Fruit fly (Drosophila melanogaster) whole organism, embryonic: ENCODE results near the gene CG13949.
A peak's percentile ranks its signal among the peaks of the same experiment; 100 is the strongest.

ENCODE experiments used
- Ada2b ChIP-seq: fragments of 200-800 bp; sonication (Bioruptor generic); IDR thresholded peaks from 2 replicates; pipeline ENCODE4 v1.3.6; 2022; ENCODE audit warnings: missing biosample characterization, missing genetic modification characterization
- CG10147 ChIP-seq: fragments of 200-800 bp; sonication (Bioruptor generic); optimal IDR thresholded peaks from 2 replicates; lab custom pipeline; 2019; ENCODE audit warnings: missing biosample characterization, mild to moderate bottlenecking, missing genetic modification characterization, moderate library complexity
- CG10267 ChIP-seq: fragments of 200-800 bp; sonication (Bioruptor generic); optimal IDR thresholded peaks from 2 replicates; lab custom pipeline; 2018; ENCODE audit warnings: missing biosample characterization, mild to moderate bottlenecking, missing genetic modification characterization, moderate library complexity
- CG10959 ChIP-seq: fragments of 200-800 bp; sonication (Bioruptor generic); IDR thresholded peaks from 2 replicates; pipeline ENCODE4 v1.3.6; 2022; ENCODE audit warnings: missing biosample characterization, missing genetic modification characterization
- CG11696 ChIP-seq: fragments of 200-800 bp; sonication (Bioruptor generic); IDR thresholded peaks from 2 replicates; pipeline ENCODE4 v1.3.6; 2022; ENCODE audit warnings: missing biosample characterization, missing genetic modification characterization
- CG12104 ChIP-seq: fragments of 200-800 bp; sonication (Bioruptor generic); optimal IDR thresholded peaks from 3 replicates; lab custom pipeline; 2016; ENCODE audit warnings: missing biosample characterization, missing genetic modification characterization
- CG12769 ChIP-seq: fragments of 200-800 bp; sonication (Bioruptor generic); optimal IDR thresholded peaks from 2 replicates; lab custom pipeline; 2019; ENCODE audit warnings: missing biosample characterization, mild to moderate bottlenecking, missing genetic modification characterization, moderate library complexity
- CG1602 ChIP-seq: fragments of 200-800 bp; sonication (Bioruptor generic); optimal IDR thresholded peaks from 3 replicates; lab custom pipeline; 2016; ENCODE audit warnings: missing biosample characterization, missing genetic modification characterization
- CG16779 ChIP-seq: fragments of 200-800 bp; sonication (Bioruptor generic); IDR thresholded peaks from 2 replicates; pipeline ENCODE4 v1.3.6; 2022; ENCODE audit warnings: missing biosample characterization, missing genetic modification characterization
- CG18011 ChIP-seq: fragments of 200-800 bp; sonication (Bioruptor generic); optimal IDR thresholded peaks from 2 replicates; lab custom pipeline; 2017; ENCODE audit warnings: missing biosample characterization, missing genetic modification characterization, mild to moderate bottlenecking, moderate library complexity, missing genotype
- CG18262 ChIP-seq: fragments of 200-800 bp; optimal IDR thresholded peaks from 3 replicates; lab custom pipeline; 2019; ENCODE audit warnings: missing biosample characterization, mild to moderate bottlenecking, missing genetic modification characterization, moderate library complexity
- CG1832 ChIP-seq: fragments of 200-800 bp; sonication (Bioruptor generic); optimal IDR thresholded peaks from 2 replicates; lab custom pipeline; 2017; ENCODE audit warnings: missing biosample characterization, mild to moderate bottlenecking, missing genetic modification characterization, inconsistent platforms
- CG18619 ChIP-seq: fragments of 200-800 bp; sonication (Bioruptor generic); optimal IDR thresholded peaks from 3 replicates; lab custom pipeline; 2017; ENCODE audit warnings: missing biosample characterization, mild to moderate bottlenecking, missing genetic modification characterization
- CG2202 ChIP-seq: fragments of 200-800 bp; sonication (Bioruptor generic); optimal IDR thresholded peaks from 2 replicates; lab custom pipeline; 2018; ENCODE audit warnings: missing biosample characterization, mild to moderate bottlenecking, missing genetic modification characterization
- CG30020 ChIP-seq: fragments of 200-800 bp; optimal IDR thresholded peaks from 2 replicates; lab custom pipeline; 2019; ENCODE audit warnings: missing biosample characterization, mild to moderate bottlenecking, missing genetic modification characterization, moderate library complexity
- CG7745 ChIP-seq: fragments of 200-800 bp; sonication (Bioruptor generic); optimal IDR thresholded peaks from 2 replicates; lab custom pipeline; 2018; ENCODE audit warnings: missing biosample characterization, mild to moderate bottlenecking, missing genetic modification characterization, moderate library complexity
- CG7987 ChIP-seq: fragments of 200-800 bp; sonication (Bioruptor generic); optimal IDR thresholded peaks from 2 replicates; lab custom pipeline; 2018; ENCODE audit warnings: missing biosample characterization, mild to moderate bottlenecking, missing genetic modification characterization, moderate library complexity
- CG9797 ChIP-seq: fragments of 200-800 bp; sonication (Bioruptor generic); optimal IDR thresholded peaks from 3 replicates; lab custom pipeline; 2018; ENCODE audit warnings: missing biosample characterization, mild to moderate bottlenecking, missing genetic modification characterization
- Deaf1 ChIP-seq: fragments of 200-800 bp; optimal IDR thresholded peaks from 3 replicates; lab custom pipeline; 2019; ENCODE audit warnings: missing biosample characterization, mild to moderate bottlenecking, missing genetic modification characterization, moderate library complexity
- Dll ChIP-seq: fragments of 200-800 bp; sonication (Bioruptor generic); IDR thresholded peaks from 4 replicates; pipeline ENCODE4 v1.3.6; 2022; ENCODE audit warnings: missing biosample characterization, missing genetic modification characterization; ENCODE audit not compliant: partially characterized antibody
- E2f2 ChIP-seq: fragments of 200-800 bp; sonication (Bioruptor generic); IDR thresholded peaks from 2 replicates; pipeline ENCODE4 v1.3.6; 2022; ENCODE audit warnings: missing biosample characterization, missing genetic modification characterization
- MESR4 ChIP-seq: fragments of 200-800 bp; sonication (Bioruptor generic); optimal IDR thresholded peaks from 2 replicates; lab custom pipeline; 2018; ENCODE audit warnings: missing biosample characterization, mild to moderate bottlenecking, missing genetic modification characterization, moderate library complexity
- Meics ChIP-seq: fragments of 200-800 bp; sonication (Bioruptor generic); optimal IDR thresholded peaks from 2 replicates; lab custom pipeline; 2017; ENCODE audit warnings: missing biosample characterization, mild to moderate bottlenecking, missing genetic modification characterization
- NFAT ChIP-seq: fragments of 200-800 bp; sonication (Bioruptor generic); IDR thresholded peaks from 2 replicates; pipeline ENCODE4 v1.3.6; 2022; ENCODE audit warnings: missing biosample characterization, missing genetic modification characterization
- Oaz ChIP-seq: fragments of 200-800 bp; sonication (Bioruptor generic); IDR thresholded peaks from 2 replicates; pipeline ENCODE4 v1.3.6; 2022; ENCODE audit warnings: missing biosample characterization, missing genetic modification characterization
- PHDP ChIP-seq: fragments of 200-800 bp; sonication (Bioruptor generic); optimal IDR thresholded peaks from 3 replicates; lab custom pipeline; 2018; ENCODE audit warnings: missing biosample characterization, mild to moderate bottlenecking, missing genetic modification characterization, moderate library complexity
- Scr ChIP-seq: fragments of 200-800 bp; sonication (Bioruptor generic); IDR thresholded peaks from 2 replicates; pipeline ENCODE4 v1.3.6; 2022; ENCODE audit warnings: missing biosample characterization, missing genetic modification characterization; ENCODE audit not compliant: partially characterized antibody
- Sin3A ChIP-seq: fragments of >200 bp; optimal IDR thresholded peaks from 2 replicates; lab custom pipeline; 2018
- TFAM ChIP-seq: fragments of 200-800 bp; sonication (Bioruptor generic); optimal IDR thresholded peaks from 2 replicates; lab custom pipeline; 2017; ENCODE audit warnings: missing biosample characterization, missing genetic modification characterization, inconsistent platforms
- Trl ChIP-seq, 3 experiments: fragments of >200 bp in 2 of 3; fragments of 200-800 bp in 1 of 3; sonication (Bioruptor generic) in 1 of 3; optimal IDR thresholded peaks; 2 replicates in 1 of 3; 3 replicates in 2 of 3; lab custom pipeline; 2016 to 2017; ENCODE audit warnings: missing biosample characterization in 1 of 3, missing genetic modification characterization in 1 of 3
- YL-1 ChIP-seq: fragments of 200-800 bp; sonication (Bioruptor generic); optimal IDR thresholded peaks from 3 replicates; lab custom pipeline; 2017; ENCODE audit warnings: missing biosample characterization, mild to moderate bottlenecking, missing genetic modification characterization
- ash1 ChIP-seq: fragments of 200-800 bp; sonication (Bioruptor generic); optimal IDR thresholded peaks from 2 replicates; lab custom pipeline; 2018; ENCODE audit warnings: missing biosample characterization, mild to moderate bottlenecking, missing genetic modification characterization
- bigmax ChIP-seq: fragments of 200-800 bp; sonication (Bioruptor generic); optimal IDR thresholded peaks from 2 replicates; lab custom pipeline; 2018; ENCODE audit warnings: missing biosample characterization, mild to moderate bottlenecking, missing genetic modification characterization
- bsh ChIP-seq, 2 experiments: fragments of 200-800 bp; sonication (Bioruptor generic); optimal IDR thresholded peaks; 2 replicates each; lab custom pipeline; 2017 to 2018; ENCODE audit warnings: mild to moderate bottlenecking in 2 of 2, missing biosample characterization in 2 of 2, missing genetic modification characterization in 2 of 2, moderate library complexity in 1 of 2
- disco-r ChIP-seq: fragments of 200-800 bp; sonication (Bioruptor generic); optimal IDR thresholded peaks from 2 replicates; lab custom pipeline; 2016; ENCODE audit warnings: missing biosample characterization, missing genetic modification characterization
- dmrt11E ChIP-seq: fragments of 200-800 bp; sonication (Bioruptor generic); optimal IDR thresholded peaks from 3 replicates; lab custom pipeline; 2018; ENCODE audit warnings: missing biosample characterization, mild to moderate bottlenecking, missing genetic modification characterization, moderate library complexity
- fd3F ChIP-seq: fragments of 200-800 bp; sonication (Bioruptor generic); optimal IDR thresholded peaks from 2 replicates; lab custom pipeline; 2018; ENCODE audit warnings: missing biosample characterization, mild to moderate bottlenecking, missing genetic modification characterization, moderate library complexity
- ftz-f1 ChIP-seq: fragments of 200-800 bp; sonication (Bioruptor generic); optimal IDR thresholded peaks from 2 replicates; lab custom pipeline; 2016; ENCODE audit warnings: missing biosample characterization, missing genetic modification characterization
- gfzf ChIP-seq: fragments of 200-800 bp; sonication (Bioruptor generic); optimal IDR thresholded peaks from 2 replicates; lab custom pipeline; 2016; ENCODE audit warnings: missing biosample characterization, mild to moderate bottlenecking, missing genetic modification characterization, moderate library complexity
- grau ChIP-seq: fragments of 200-800 bp; optimal IDR thresholded peaks from 3 replicates; lab custom pipeline; 2019; ENCODE audit warnings: missing biosample characterization, mild to moderate bottlenecking, missing genetic modification characterization, moderate library complexity
- hth ChIP-seq: fragments of >200 bp; optimal IDR thresholded peaks from 2 replicates; lab custom pipeline; 2017; ENCODE audit warnings: inconsistent platforms
- ken ChIP-seq: fragments of 200-800 bp; sonication (Bioruptor generic); IDR thresholded peaks from 3 replicates; pipeline ENCODE4 v1.3.6; 2022; ENCODE audit warnings: missing biosample characterization, missing genetic modification characterization
- luna ChIP-seq: fragments of 200-800 bp; sonication (Bioruptor generic); optimal IDR thresholded peaks from 2 replicates; lab custom pipeline; 2016; ENCODE audit warnings: missing biosample characterization, missing genetic modification characterization
- nerfin-1 ChIP-seq: fragments of 200-800 bp; sonication (Bioruptor generic); optimal IDR thresholded peaks from 3 replicates; lab custom pipeline; 2019; ENCODE audit warnings: missing biosample characterization, mild to moderate bottlenecking, missing genetic modification characterization, moderate library complexity
- p53 ChIP-seq: fragments of 200-800 bp; sonication (Bioruptor generic); optimal IDR thresholded peaks from 2 replicates; lab custom pipeline; 2016; ENCODE audit warnings: missing biosample characterization, missing genetic modification characterization
- psq ChIP-seq: fragments of 200-800 bp; sonication (Bioruptor generic); optimal IDR thresholded peaks from 2 replicates; lab custom pipeline; 2017; ENCODE audit warnings: missing biosample characterization, missing genetic modification characterization
- schlank ChIP-seq: fragments of 200-800 bp; sonication (Bioruptor generic); optimal IDR thresholded peaks from 2 replicates; lab custom pipeline; 2018; ENCODE audit warnings: missing biosample characterization, mild to moderate bottlenecking, missing genetic modification characterization
- sima ChIP-seq: fragments of 200-800 bp; sonication (Bioruptor generic); optimal IDR thresholded peaks from 2 replicates; lab custom pipeline; 2016; ENCODE audit warnings: missing biosample characterization, missing genetic modification characterization
- tx ChIP-seq: fragments of 200-800 bp; sonication (Bioruptor generic); optimal IDR thresholded peaks from 2 replicates; lab custom pipeline; 2016; ENCODE audit warnings: missing biosample characterization, missing genetic modification characterization

Gene CG13949

DNA sequence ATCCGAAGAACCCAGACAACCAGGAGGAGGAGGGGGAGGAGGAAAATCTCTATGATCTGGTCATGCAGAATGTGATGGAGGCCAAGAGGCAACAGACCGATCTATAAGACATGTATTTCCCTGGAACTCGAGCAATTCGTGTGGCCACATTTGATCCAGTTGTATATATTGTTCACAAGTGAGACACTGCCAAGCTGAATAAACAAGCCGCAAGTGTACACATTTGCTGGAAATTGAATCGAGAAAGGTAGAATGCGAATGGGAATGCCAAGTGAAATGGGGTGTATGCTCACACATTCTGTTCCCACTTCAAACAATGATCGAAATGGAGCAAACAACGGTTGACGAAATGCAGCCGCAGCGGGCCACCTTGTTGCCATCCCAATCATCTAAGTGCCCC, 864 bp downstream of the CG13949 start (continued):
- TF ChIP-seq Deaf1 (tag; lab: Kevin White, UChicago) = no peak
- TF ChIP-seq CG18011 (GFP tag; lab: Kevin White, UChicago) = no peak
- TF ChIP-seq CG18619 = no peak
- TF ChIP-seq PHDP = no peak
- no peak for TF ChIP-seq Dll (GFP tag; lab: Robert Waterston, UW)
- TF ChIP-seq CG11696 (GFP tag; lab: Robert Waterston, UW) = peak; percentile 21; the same call in 1 of the 2 replicates
- peak; percentile 3 for TF ChIP-seq YL-1 (GFP tag; lab: Kevin White, UChicago)
- TF ChIP-seq CG7987 = peak; percentile 33
- TF ChIP-seq CG10147 (GFP tag; lab: Kevin White, UChicago) = no peak
- peak; percentile 21 for TF ChIP-seq Meics (GFP tag; lab: Kevin White, UChicago)
- TF ChIP-seq E2f2 = 0 out of 2 replicates have a peak, but pooled peaks have one; percentile 7
- no peak for TF ChIP-seq Scr (GFP tag; lab: Robert Waterston, UW)
- TF ChIP-seq nerfin-1 = no peak
- TF ChIP-seq CG18262 (tag; lab: Kevin White, UChicago) = no peak
- TF ChIP-seq CG2202 (tag; lab: Kevin White, UChicago) = peak; percentile 0
- TF ChIP-seq CG1602 (GFP tag; lab: Kevin White, UChicago) = no peak
- TF ChIP-seq schlank (tag; lab: Kevin White, UChicago) = peak; percentile 54
- TF ChIP-seq CG12769 (tag; lab: Kevin White, UChicago) = peak; percentile 60
- TF ChIP-seq ftz-f1 = no peak
- TF ChIP-seq CG7745 (tag; lab: Kevin White, UChicago) = no peak
- no peak for TF ChIP-seq p53 (GFP tag; lab: Kevin White, UChicago)
- no peak for TF ChIP-seq tx
- no peak for TF ChIP-seq bigmax (GFP tag; lab: Kevin White, UChicago)
- peak in 1 of 2 experiments; percentile 37 for TF ChIP-seq bsh (GFP tag; optimal IDR thresholded peaks at IDR 0.05; lab: Kevin White, UChicago)
- TF ChIP-seq TFAM (GFP tag; lab: Kevin White, UChicago) = no peak
- TF ChIP-seq CG16779 (GFP tag; lab: Robert Waterston, UW) = no peak
- no peak for TF ChIP-seq grau
- TF ChIP-seq gfzf = no peak
- TF ChIP-seq, all 482 proteins: peak for 71

DNA sequence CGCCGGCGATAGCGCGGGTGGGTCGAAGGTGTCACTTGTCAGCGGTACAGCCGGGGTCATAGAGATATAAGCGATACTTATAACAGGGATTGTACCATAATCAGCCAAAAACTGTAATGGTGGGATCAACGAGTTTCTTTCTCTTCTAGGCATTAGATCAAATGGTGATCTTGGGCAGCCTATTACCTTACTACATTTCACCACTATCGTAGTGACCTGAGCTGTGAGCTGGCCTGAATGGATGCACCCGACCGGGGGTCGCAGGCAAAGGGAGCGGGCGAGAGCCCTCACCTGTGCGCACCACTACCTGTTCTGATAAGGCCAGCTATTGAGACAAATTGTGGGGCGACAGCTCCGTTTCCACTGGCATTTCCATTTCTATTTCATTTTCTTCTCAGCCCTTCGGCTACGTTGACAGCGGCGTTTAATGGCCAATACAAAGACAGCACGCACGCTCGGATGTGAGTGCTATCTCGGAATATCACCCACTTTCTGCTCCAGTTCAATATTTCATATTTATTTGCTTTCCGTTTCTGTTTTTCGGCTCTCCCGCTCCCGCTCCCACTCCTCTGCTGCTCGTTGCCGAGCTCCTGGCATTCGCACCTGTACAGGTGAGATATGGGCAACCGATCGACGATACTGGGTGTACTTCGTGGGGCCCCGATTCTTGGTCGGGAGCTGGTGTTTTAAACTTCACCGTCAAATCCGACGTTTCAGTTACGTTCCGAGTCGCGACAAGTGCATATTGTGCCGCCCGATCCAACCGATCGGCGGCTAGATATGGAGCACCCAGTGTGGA, 1.8 kb downstream of the CG13949 start:
- TF ChIP-seq CG12104 (GFP tag; lab: Kevin White, UChicago) = peak; percentile 3
- no peak for TF ChIP-seq Dll (GFP tag; lab: Robert Waterston, UW)
- no peak for TF ChIP-seq MESR4 (GFP tag; lab: Kevin White, UChicago)
- no peak for TF ChIP-seq CG1832 (GFP tag; lab: Kevin White, UChicago)
- peak; percentile 77 for TF ChIP-seq dmrt11E (tag; lab: Kevin White, UChicago)
- TF ChIP-seq ken (GFP tag; lab: Robert Waterston, UW) = peak; percentile 89
- TF ChIP-seq Oaz = no peak
- peak; percentile 6 for TF ChIP-seq CG9797 (GFP tag; lab: Kevin White, UChicago)
- TF ChIP-seq NFAT (GFP tag; lab: Robert Waterston, UW) = no peak
- peak; percentile 71 for TF ChIP-seq CG10959
- peak; percentile 5 for TF ChIP-seq disco-r (GFP tag; lab: Kevin White, UChicago)
- no peak for TF ChIP-seq ash1 (GFP tag; lab: Kevin White, UChicago)
- no peak for TF ChIP-seq Sin3A (lab: Kevin White, UChicago)
- TF ChIP-seq Ada2b (GFP tag; lab: Robert Waterston, UW) = peak; percentile 77
- peak in 1 of 2 experiments; percentile 13 for TF ChIP-seq Trl (optimal IDR thresholded peaks at IDR 0.05; lab: Kevin White, UChicago)
- peak; percentile 66 for TF ChIP-seq Trl (GFP tag; optimal IDR thresholded peaks at IDR 0.05; lab: Kevin White, UChicago)
- peak; percentile 65 for TF ChIP-seq CG10267 (tag; lab: Kevin White, UChicago)
- no peak for TF ChIP-seq luna (GFP tag; lab: Kevin White, UChicago)
- peak; percentile 9 for TF ChIP-seq CG30020 (tag; lab: Kevin White, UChicago)
- TF ChIP-seq sima = no peak
- TF ChIP-seq psq = no peak
- TF ChIP-seq CG1602 (GFP tag; lab: Kevin White, UChicago) = peak; percentile 62
- peak; percentile 11 for TF ChIP-seq fd3F (GFP tag; lab: Kevin White, UChicago)
- TF ChIP-seq hth (lab: Kevin White, UChicago) = no peak
